Fruit fly (Drosophila melanogaster) whole organism, embryonic: Measurements from ENCODE around the gene mAChR-C.

Source experiments
- Antp ChIP-seq: fragments of 200-800 bp; sonication (Bioruptor generic); optimal IDR thresholded peaks from 3 replicates; lab custom pipeline; 2016; ENCODE audit warnings: missing biosample characterization, missing genetic modification characterization
- Atf3 ChIP-seq: fragments of 200-800 bp; sonication (Bioruptor generic); optimal IDR thresholded peaks from 3 replicates; lab custom pipeline; 2016; ENCODE audit warnings: missing biosample characterization, missing genetic modification characterization
- Blimp-1 ChIP-seq: fragments of 200-800 bp; sonication (Bioruptor generic); optimal IDR thresholded peaks from 3 replicates; lab custom pipeline; 2018; ENCODE audit warnings: missing biosample characterization, missing genetic modification characterization, mild to moderate bottlenecking, moderate library complexity, missing genetic modification reagents
- Bteb2 ChIP-seq: fragments of 200-800 bp; sonication (Bioruptor generic); optimal IDR thresholded peaks from 2 replicates; lab custom pipeline; 2016; ENCODE audit warnings: missing biosample characterization, missing genetic modification characterization
- CG10654 ChIP-seq: fragments of 200-800 bp; sonication (Bioruptor generic); optimal IDR thresholded peaks from 2 replicates; lab custom pipeline; 2016; ENCODE audit warnings: missing biosample characterization, missing genetic modification characterization
- CG10979 ChIP-seq: fragments of 200-800 bp; sonication (Bioruptor generic); optimal IDR thresholded peaks from 2 replicates; lab custom pipeline; 2018; ENCODE audit warnings: missing biosample characterization, mild to moderate bottlenecking, missing genetic modification characterization, moderate library complexity
- CG14710 ChIP-seq: fragments of 200-800 bp; sonication (Bioruptor generic); optimal IDR thresholded peaks from 3 replicates; lab custom pipeline; 2019; ENCODE audit warnings: missing biosample characterization, mild to moderate bottlenecking, missing genetic modification characterization, moderate library complexity
- CG15479 ChIP-seq: fragments of 200-800 bp; sonication (Bioruptor generic); optimal IDR thresholded peaks from 3 replicates; lab custom pipeline; 2019; ENCODE audit warnings: missing biosample characterization, mild to moderate bottlenecking, missing genetic modification characterization, moderate library complexity
- CG18476 ChIP-seq: fragments of 200-800 bp; sonication (Bioruptor generic); optimal IDR thresholded peaks from 2 replicates; lab custom pipeline; 2016; ENCODE audit warnings: missing biosample characterization, mild to moderate bottlenecking, missing genetic modification characterization
- CG2889 ChIP-seq: fragments of 200-800 bp; sonication (Bioruptor generic); IDR thresholded peaks from 3 replicates; pipeline ENCODE4 v1.3.6; 2022; ENCODE audit warnings: missing biosample characterization, missing genetic modification characterization
- CG30431 ChIP-seq: fragments of 200-800 bp; sonication (Bioruptor generic); optimal IDR thresholded peaks from 2 replicates; lab custom pipeline; 2017; ENCODE audit warnings: missing biosample characterization, missing genetic modification characterization
- CG3065 ChIP-seq: fragments of 200-800 bp; sonication (Bioruptor generic); optimal IDR thresholded peaks from 2 replicates; lab custom pipeline; 2016; ENCODE audit warnings: missing biosample characterization, missing genetic modification characterization
- CG34422 ChIP-seq: fragments of 200-800 bp; sonication (Bioruptor generic); IDR thresholded peaks from 3 replicates; pipeline ENCODE4 v1.3.6; 2022; ENCODE audit warnings: missing biosample characterization, missing genetic modification characterization
- CG43689 ChIP-seq: fragments of 200-800 bp; sonication (Bioruptor generic); IDR thresholded peaks from 2 replicates; pipeline ENCODE4 v1.3.6; 2022; ENCODE audit warnings: missing biosample characterization, missing genetic modification characterization
- CG5953 ChIP-seq: fragments of 200-800 bp; sonication (Bioruptor generic); IDR thresholded peaks from 2 replicates; pipeline ENCODE4 v1.3.6; 2022; ENCODE audit warnings: missing biosample characterization, missing genetic modification characterization
- CG6683 ChIP-seq: fragments of 200-800 bp; sonication (Bioruptor generic); optimal IDR thresholded peaks from 2 replicates; lab custom pipeline; 2017; ENCODE audit warnings: missing biosample characterization, mild to moderate bottlenecking, missing genetic modification characterization, missing genetic modification reagents
- CG8089 ChIP-seq: fragments of 200-800 bp; sonication (Bioruptor generic); optimal IDR thresholded peaks from 3 replicates; lab custom pipeline; 2016; ENCODE audit warnings: missing biosample characterization, missing genetic modification characterization
- CHES-1-like ChIP-seq: fragments of 200-800 bp; sonication (Bioruptor generic); optimal IDR thresholded peaks from 2 replicates; lab custom pipeline; 2016; ENCODE audit warnings: missing biosample characterization, missing genetic modification characterization
- D19B ChIP-seq: fragments of 200-800 bp; sonication (Bioruptor generic); optimal IDR thresholded peaks from 2 replicates; lab custom pipeline; 2017; ENCODE audit warnings: missing biosample characterization, mild to moderate bottlenecking, missing genetic modification characterization
- Dad ChIP-seq: fragments of 200-800 bp; sonication (Bioruptor generic); optimal IDR thresholded peaks from 3 replicates; lab custom pipeline; 2016; ENCODE audit warnings: missing biosample characterization, missing genetic modification characterization
- HLHmδ ChIP-seq: fragments of 200-800 bp; sonication (Bioruptor generic); optimal IDR thresholded peaks from 2 replicates; lab custom pipeline; 2018; ENCODE audit warnings: missing biosample characterization, mild to moderate bottlenecking, missing genetic modification characterization, moderate library complexity
- HmgD ChIP-seq: fragments of 200-800 bp; sonication (Bioruptor generic); optimal IDR thresholded peaks from 3 replicates; lab custom pipeline; 2016; ENCODE audit warnings: missing biosample characterization, missing genetic modification characterization
- Lpt ChIP-seq: fragments of >200 bp; optimal IDR thresholded peaks from 2 replicates; lab custom pipeline; 2018; ENCODE audit warnings: missing biosample characterization, missing genetic modification characterization
- MBD-R2 ChIP-seq: fragments of 200-800 bp; sonication (Bioruptor generic); IDR thresholded peaks from 2 replicates; pipeline ENCODE4 v1.3.6; 2022; ENCODE audit warnings: missing biosample characterization, missing genetic modification characterization
- Max ChIP-seq: fragments of 200-800 bp; sonication (Bioruptor generic); optimal IDR thresholded peaks from 2 replicates; lab custom pipeline; 2016; ENCODE audit warnings: missing biosample characterization, mild to moderate bottlenecking, missing genetic modification characterization
- Mes4 ChIP-seq: fragments of 200-800 bp; sonication (Bioruptor generic); optimal IDR thresholded peaks from 2 replicates; lab custom pipeline; 2016; ENCODE audit warnings: missing biosample characterization, missing genetic modification characterization
- NFAT ChIP-seq: fragments of 200-800 bp; sonication (Bioruptor generic); IDR thresholded peaks from 2 replicates; pipeline ENCODE4 v1.3.6; 2022; ENCODE audit warnings: missing biosample characterization, missing genetic modification characterization
- Pdp1 ChIP-seq, 2 experiments: fragments of 200-800 bp; sonication (Bioruptor generic); optimal IDR thresholded peaks; 3 replicates each; lab custom pipeline; 2016; ENCODE audit warnings: missing biosample characterization in 2 of 2, missing genetic modification characterization in 2 of 2, mild to moderate bottlenecking in 1 of 2, moderate library complexity in 1 of 2
- Sox102F ChIP-seq: fragments of 200-800 bp; sonication (Bioruptor generic); optimal IDR thresholded peaks from 2 replicates; lab custom pipeline; 2018; ENCODE audit warnings: missing biosample characterization, mild to moderate bottlenecking, missing genetic modification characterization, moderate library complexity
- ab ChIP-seq: fragments of 200-800 bp; sonication (Bioruptor generic); optimal IDR thresholded peaks from 2 replicates; lab custom pipeline; 2016; ENCODE audit warnings: missing biosample characterization, missing genetic modification characterization
- aop ChIP-seq: fragments of 200-800 bp; sonication (Bioruptor generic); IDR thresholded peaks from 2 replicates; pipeline ENCODE4 v1.3.6; 2022; ENCODE audit warnings: missing biosample characterization, missing genetic modification characterization
- ara ChIP-seq: fragments of 200-800 bp; sonication (Bioruptor generic); IDR thresholded peaks from 2 replicates; pipeline ENCODE4 v1.3.6; 2022; ENCODE audit warnings: missing biosample characterization, missing genetic modification characterization
- bigmax ChIP-seq: fragments of 200-800 bp; sonication (Bioruptor generic); optimal IDR thresholded peaks from 2 replicates; lab custom pipeline; 2018; ENCODE audit warnings: missing biosample characterization, mild to moderate bottlenecking, missing genetic modification characterization
- eyg ChIP-seq: fragments of 200-800 bp; sonication (Bioruptor generic); optimal IDR thresholded peaks from 3 replicates; lab custom pipeline; 2016; ENCODE audit warnings: missing biosample characterization, missing genetic modification characterization
- fd96Cb ChIP-seq: fragments of 200-800 bp; sonication (Bioruptor generic); optimal IDR thresholded peaks from 2 replicates; lab custom pipeline; 2018; ENCODE audit warnings: missing biosample characterization, mild to moderate bottlenecking, missing genetic modification characterization, moderate library complexity
- grn ChIP-seq: fragments of 200-800 bp; sonication (Bioruptor generic); optimal IDR thresholded peaks from 3 replicates; lab custom pipeline; 2017; ENCODE audit warnings: missing biosample characterization, missing genetic modification characterization
- h ChIP-seq: fragments of >200 bp; optimal IDR thresholded peaks from 2 replicates; lab custom pipeline; 2017
- ind ChIP-seq: fragments of 200-800 bp; sonication (Bioruptor generic); optimal IDR thresholded peaks from 3 replicates; lab custom pipeline; 2016; ENCODE audit warnings: missing biosample characterization, missing genetic modification characterization
- inv ChIP-seq: fragments of 200-800 bp; sonication (Bioruptor generic); IDR thresholded peaks from 2 replicates; pipeline ENCODE4 v1.3.6; 2022; ENCODE audit warnings: missing biosample characterization, missing genetic modification characterization; ENCODE audit not compliant: partially characterized antibody
- kah ChIP-seq: fragments of 200-800 bp; sonication (Bioruptor generic); optimal IDR thresholded peaks from 2 replicates; lab custom pipeline; 2018; ENCODE audit warnings: missing biosample characterization, mild to moderate bottlenecking, missing genetic modification characterization
- oc ChIP-seq: fragments of 200-800 bp; sonication (Bioruptor generic); optimal IDR thresholded peaks from 2 replicates; lab custom pipeline; 2018; ENCODE audit warnings: missing biosample characterization, mild to moderate bottlenecking, missing genetic modification characterization, moderate library complexity
- ranshi ChIP-seq: fragments of 200-800 bp; sonication (Bioruptor generic); IDR thresholded peaks from 2 replicates; pipeline ENCODE4 v1.3.6; 2022; ENCODE audit warnings: missing biosample characterization, missing genetic modification characterization
- row ChIP-seq: fragments of 200-800 bp; sonication (Bioruptor generic); IDR thresholded peaks from 3 replicates; pipeline ENCODE4 v1.3.6; 2022; ENCODE audit warnings: missing biosample characterization, missing genetic modification characterization
- schlank ChIP-seq: fragments of 200-800 bp; sonication (Bioruptor generic); optimal IDR thresholded peaks from 2 replicates; lab custom pipeline; 2018; ENCODE audit warnings: missing biosample characterization, mild to moderate bottlenecking, missing genetic modification characterization
- sens ChIP-seq: fragments of 200-800 bp; sonication (Bioruptor generic); peaks from one replicate; lab custom pipeline; 2016; ENCODE audit warnings: missing biosample characterization, missing genetic modification characterization
- seq ChIP-seq: fragments of 200-800 bp; sonication (Bioruptor generic); IDR thresholded peaks from 2 replicates; pipeline ENCODE4 v1.3.6; 2022; ENCODE audit warnings: missing biosample characterization, missing genetic modification characterization
- sisA ChIP-seq: fragments of 200-800 bp; sonication (Bioruptor generic); IDR thresholded peaks from 2 replicates; pipeline ENCODE4 v1.3.6; 2022; ENCODE audit warnings: missing biosample characterization, missing genetic modification characterization
- stwl ChIP-seq: fragments of 200-800 bp; sonication (Bioruptor generic); optimal IDR thresholded peaks from 3 replicates; lab custom pipeline; 2018; ENCODE audit warnings: missing biosample characterization, mild to moderate bottlenecking, missing genetic modification characterization, moderate library complexity

The mAChR-C gene

DNA sequence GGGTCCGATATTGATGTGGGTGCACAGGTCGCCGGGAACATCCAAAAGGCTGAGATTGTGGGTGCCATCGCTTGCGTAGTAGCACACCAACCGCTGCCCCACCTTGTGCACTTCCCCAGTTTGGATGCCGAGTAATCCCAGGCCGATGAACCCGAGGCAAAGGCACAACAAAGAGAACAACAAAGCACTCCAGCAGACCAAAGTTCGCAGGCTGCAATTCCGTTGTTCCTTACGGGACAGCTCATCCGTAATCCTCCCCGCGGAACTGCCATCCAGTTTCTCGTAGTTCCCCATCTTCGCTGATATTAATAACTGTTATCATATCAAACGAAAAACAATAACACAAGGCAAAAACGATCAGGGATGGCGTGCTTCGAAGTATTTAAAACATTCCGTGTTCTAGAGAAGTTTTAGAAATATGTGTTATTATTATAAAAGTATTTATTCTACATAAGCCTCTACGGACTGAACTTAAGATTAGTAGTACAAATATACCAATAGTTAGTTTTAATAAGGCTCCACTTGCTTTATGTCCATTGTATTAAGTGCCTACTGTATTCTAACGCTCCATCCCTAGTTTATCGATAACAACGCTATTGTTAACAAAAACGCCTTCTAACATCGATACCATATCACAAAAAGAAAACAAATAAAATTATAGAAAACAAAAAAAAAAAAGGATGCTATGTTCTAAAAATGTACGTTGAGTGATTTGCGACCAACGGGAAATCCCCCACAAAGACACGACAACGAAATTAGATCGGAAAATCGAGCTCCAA lies 16.9 kb upstream of the mAChR-C start, which contains the start of the genes Cht11 and CG4558 (continued):
- TF ChIP-seq bigmax (GFP tag; lab: Kevin White, UChicago): no peak
- peak; percentile 85 for TF ChIP-seq Sox102F (GFP tag; lab: Kevin White, UChicago)
- peak; percentile 57 for TF ChIP-seq CG18476 (GFP tag; lab: Kevin White, UChicago)
- no peak for TF ChIP-seq Lpt
- TF ChIP-seq CHES-1-like: peak; percentile 32
- TF ChIP-seq schlank: peak; percentile 7
- no peak for TF ChIP-seq CG8089 (GFP tag; lab: Kevin White, UChicago)
- TF ChIP-seq row (GFP tag; lab: Robert Waterston, UW): peak; percentile 96

DNA sequence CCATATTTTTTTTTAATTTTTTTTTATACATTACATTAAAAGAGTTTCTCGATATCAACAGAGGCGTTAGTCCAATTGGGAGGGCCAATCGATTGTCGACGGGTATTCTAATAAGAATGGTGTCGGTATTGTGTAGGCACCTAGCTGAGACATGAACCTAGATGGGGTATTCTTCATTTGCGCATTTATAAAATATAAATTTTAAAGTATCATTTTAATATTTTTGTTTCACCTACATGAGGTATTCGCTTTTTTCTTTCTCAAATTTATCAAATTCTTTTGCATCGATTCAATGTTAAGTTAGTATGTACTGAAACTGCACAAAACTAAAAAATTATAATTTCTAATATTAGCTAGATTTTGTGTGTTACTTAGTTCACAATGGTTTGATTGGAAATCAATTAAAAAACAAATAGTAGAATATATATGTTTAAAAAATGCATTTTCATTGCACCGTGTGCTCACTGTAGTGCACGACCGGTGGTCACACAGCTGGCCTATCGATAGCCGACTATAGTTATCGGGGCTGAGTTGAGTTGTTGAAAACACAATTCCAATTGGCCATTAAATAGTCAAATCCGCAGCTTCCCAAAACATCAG lies 11.5 kb upstream of the mAChR-C start, which contains the start of the genes CG14435 and Tmf:
Gene CG14435, minus strand, starts transcription at position 81 of the 600 bp plus-strand sequence.
Gene Tmf, plus strand, starts transcription at position 501 of the 600 bp plus-strand sequence.
- TF ChIP-seq Blimp-1: peak; percentile 12
- TF ChIP-seq Bteb2: peak; percentile 27
- no peak for TF ChIP-seq HLHmδ (GFP tag; lab: Kevin White, UChicago)
- peak; percentile 77 for TF ChIP-seq fd96Cb
- TF ChIP-seq kah (GFP tag; lab: Kevin White, UChicago): peak; percentile 59
- peak; percentile 77 for TF ChIP-seq ara
- TF ChIP-seq ab (GFP tag; lab: Kevin White, UChicago): no peak
- TF ChIP-seq row (GFP tag; lab: Robert Waterston, UW): peak; percentile 93
- peak; percentile 87 for TF ChIP-seq ranshi (GFP tag; lab: Robert Waterston, UW)
- peak; percentile 92 for TF ChIP-seq CG34422 (GFP tag; lab: Robert Waterston, UW)
- peak; percentile 76 for TF ChIP-seq CG10979
- peak; percentile 77 for TF ChIP-seq Max (GFP tag; lab: Kevin White, UChicago)
- peak; percentile 66; the same call in 1 of the 2 replicates for TF ChIP-seq CG43689 (GFP tag; lab: Robert Waterston, UW)
- TF ChIP-seq CG15479 (GFP tag; lab: Kevin White, UChicago): peak; percentile 3
- peak; percentile 91 for TF ChIP-seq sisA (GFP tag; lab: Robert Waterston, UW)
- TF ChIP-seq CG30431 (GFP tag; lab: Kevin White, UChicago): peak; percentile 80
- peak; percentile 68 for TF ChIP-seq CG6683 (GFP tag; lab: Kevin White, UChicago)
- TF ChIP-seq inv: no peak
- TF ChIP-seq Dad: peak; percentile 51
- TF ChIP-seq grn: no peak
- peak; percentile 33 for TF ChIP-seq Mes4 (GFP tag; lab: Kevin White, UChicago)
- TF ChIP-seq CG5953 (GFP tag; lab: Robert Waterston, UW): peak; percentile 50; the same call in 1 of the 2 replicates
- peak; percentile 48 to 75 for TF ChIP-seq Pdp1 (GFP tag; optimal IDR thresholded peaks at IDR 0.05; lab: Kevin White, UChicago)
- TF ChIP-seq aop: 0 out of 2 replicates have a peak, but pooled peaks have one; percentile 47
- TF ChIP-seq MBD-R2 (GFP tag; lab: Robert Waterston, UW): peak; percentile 68
- TF ChIP-seq CG10654 (GFP tag; lab: Kevin White, UChicago): peak; percentile 64
- TF ChIP-seq HmgD: no peak
- peak; percentile 78 for TF ChIP-seq CG2889 (GFP tag; lab: Robert Waterston, UW)
- TF ChIP-seq Atf3 (GFP tag; lab: Kevin White, UChicago): peak; percentile 15
- TF ChIP-seq D19B (GFP tag; lab: Kevin White, UChicago): peak; percentile 69
- TF ChIP-seq CG3065 (GFP tag; lab: Kevin White, UChicago): no peak
- peak; percentile 69 for TF ChIP-seq seq (GFP tag; lab: Robert Waterston, UW)
- no peak for TF ChIP-seq h (lab: Kevin White, UChicago)
- TF ChIP-seq ind (GFP tag; lab: Kevin White, UChicago): peak; percentile 82
- peak; percentile 90 for TF ChIP-seq NFAT (GFP tag; lab: Robert Waterston, UW)
- peak; percentile 26 for TF ChIP-seq stwl (tag; lab: Kevin White, UChicago)
- peak; percentile 91 for TF ChIP-seq CG14710 (tag; lab: Kevin White, UChicago)
- TF ChIP-seq oc (tag; lab: Kevin White, UChicago): no peak
- TF ChIP-seq sens (GFP tag; lab: Kevin White, UChicago): peak; percentile 93
- TF ChIP-seq eyg: no peak
- TF ChIP-seq Antp: peak; percentile 28
